Worm (Caenorhabditis elegans): ENCODE measurements around the gene arrd-9.

- TF ChIP-seq nhr-77 (tag; optimal IDR thresholded peaks at IDR 0.05) (no peak), fkh-10 (GFP tag; optimal IDR thresholded peaks at IDR 0.05) (no peak), aly-2 (tag; optimal IDR thresholded peaks at IDR 0.05) (no peak), elt-1 (tag; optimal IDR thresholded peaks at IDR 0.05) (no peak), nhr-11 (tag; optimal IDR thresholded peaks at IDR 0.05) (no peak), nhr-237 (tag; optimal IDR thresholded peaks at IDR 0.05) (no peak), fos-1 (tag; optimal IDR thresholded peaks at IDR 0.05) (no peak), unc-62 (GFP tag; optimal IDR thresholded peaks at IDR 0.05) (no peak), R02D3.7 (tag; optimal IDR thresholded peaks at IDR 0.05) (no peak), mdl-1 (tag; optimal IDR thresholded peaks at IDR 0.05) (no peak), ama-1 (optimal IDR thresholded peaks at IDR 0.05) (no peak), snpc-4 (tag; optimal IDR thresholded peaks at IDR 0.05) (no peak), unc-39 (tag; optimal IDR thresholded peaks at IDR 0.05) (no peak)
Observed at ce11 chrII:12527947-12528346, 47.2 kb upstream of the arrd-9 start, which contains the start of gene srx-119.
